Worm (Caenorhabditis elegans) whole organism, L4/young adult: ENCODE measurements around the gene E02H1.5.
A peak's percentile ranks its signal among the peaks of the same experiment; 100 is the strongest.

ENCODE experiments used
- W03F9.2 ChIP-seq: fragments of 150-350 bp; optimal IDR thresholded peaks from 2 replicates; lab custom pipeline; 2014; ENCODE audit warnings: missing biosample characterization, missing genetic modification characterization
- dao-5 ChIP-seq: sonication (generic microtip); optimal IDR thresholded peaks from 2 replicates; lab custom pipeline; 2016; ENCODE audit warnings: missing genotype, missing genetic modification characterization, moderate library complexity, missing compliant biosample characterization
- him-1 ChIP-seq: sonication (generic microtip); optimal IDR thresholded peaks from 2 replicates; lab custom pipeline; 2016; ENCODE audit warnings: missing genotype, missing genetic modification reagents, missing genetic modification characterization, missing compliant biosample characterization

E02H1.5 gene

ce11 chrII:9619402-9619862 lies 24.4 kb downstream of the E02H1.5 start:
- TF ChIP-seq him-1 (tag; lab: Kevin White, UChicago): no peak
- TF ChIP-seq dao-5 (tag; lab: Kevin White, UChicago): no peak
- TF ChIP-seq W03F9.2 (tag; lab: Kevin White, UChicago): no peak

- TF ChIP-seq W03F9.2 (tag; lab: Kevin White, UChicago) (no peak), him-1 (tag; lab: Kevin White, UChicago) (no peak), dao-5 (tag; lab: Kevin White, UChicago) (no peak)
Measured at ce11 chrII:9619995-9620535, 25.0 kb downstream of the E02H1.5 start.

DNA sequence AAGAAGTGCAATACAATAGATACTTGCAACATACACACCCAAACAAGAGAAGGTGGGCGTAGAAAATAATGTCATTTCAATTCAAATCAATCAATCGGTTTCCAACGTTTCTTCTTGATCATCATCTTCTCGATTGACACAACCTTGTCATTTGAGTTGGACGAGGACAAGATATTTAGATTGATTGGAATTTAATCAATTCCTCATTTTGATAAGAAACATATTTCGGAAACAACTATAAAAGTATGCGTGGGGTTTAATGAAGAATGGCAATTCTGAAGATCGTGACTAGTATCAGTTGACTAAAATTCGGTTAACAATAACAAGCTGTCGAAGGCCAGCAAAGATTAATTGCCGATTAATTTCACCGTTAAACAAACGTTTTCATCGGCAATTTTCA lies 25.6 kb downstream of the E02H1.5 start:
- TF ChIP-seq him-1 (tag; lab: Kevin White, UChicago): no peak
- TF ChIP-seq dao-5 (tag; lab: Kevin White, UChicago): no peak
- no peak for TF ChIP-seq W03F9.2 (tag; lab: Kevin White, UChicago)

ce11 chrII:9621121-9621520 lies 26.1 kb downstream of the E02H1.5 start:
- no peak for TF ChIP-seq W03F9.2 (tag; lab: Kevin White, UChicago)
- no peak for TF ChIP-seq him-1 (tag; lab: Kevin White, UChicago)
- TF ChIP-seq dao-5 (tag; lab: Kevin White, UChicago): no peak

DNA sequence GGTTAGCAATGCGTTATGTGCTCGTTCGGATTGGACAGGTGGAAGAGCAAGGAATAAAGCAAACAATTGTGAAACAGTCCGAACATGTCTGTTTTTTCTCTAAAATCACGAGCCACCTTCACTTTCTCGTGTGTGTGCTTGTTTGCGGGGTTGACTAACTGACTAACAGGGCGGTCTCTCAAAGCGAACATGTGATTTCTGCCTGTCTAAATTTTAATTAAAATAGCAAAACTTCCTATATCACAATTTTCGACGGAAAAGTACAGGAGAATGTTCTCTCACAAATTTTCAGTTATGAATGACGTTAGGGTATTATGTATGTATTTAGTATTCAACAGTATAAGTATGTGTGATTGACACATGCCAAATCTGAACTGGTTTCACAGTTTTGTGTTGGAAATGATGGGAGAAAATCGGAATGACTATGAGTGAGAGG lies 26.9 kb downstream of the E02H1.5 start:
- TF ChIP-seq dao-5 (tag; lab: Kevin White, UChicago): no peak
- TF ChIP-seq W03F9.2 (tag; lab: Kevin White, UChicago): peak; percentile 14

ce11 chrII:9624110-9624695 lies 29.2 kb downstream of the E02H1.5 start, which contains the start of the genes dnj-20 and ZK1307.8:
dnj-20 (minus strand) TSS chrII:9624176.
ZK1307.8 (plus strand) TSS chrII:9624613.
- TF ChIP-seq him-1 (tag; lab: Kevin White, UChicago) (no peak), W03F9.2 (tag; lab: Kevin White, UChicago) (peak; percentile 35)

DNA sequence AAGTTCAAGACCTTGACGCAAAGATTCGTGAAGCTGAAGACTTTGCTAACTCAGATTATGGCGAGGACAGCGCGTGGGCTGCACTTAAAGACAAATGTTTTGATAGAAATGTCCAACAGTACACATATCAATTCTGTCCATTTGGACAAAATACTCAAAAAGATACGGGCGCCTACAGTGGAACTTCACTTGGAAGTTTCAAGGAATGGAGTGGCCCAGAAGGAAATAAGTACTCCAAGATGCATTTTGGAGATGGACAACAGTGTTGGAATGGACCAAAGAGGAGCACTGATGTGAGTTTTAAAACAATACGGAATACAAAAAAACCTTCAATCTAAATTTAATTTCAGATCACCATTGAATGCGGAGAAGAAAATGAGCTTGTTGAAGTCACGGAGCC lies 30.9 kb downstream of the E02H1.5 start:
- TF ChIP-seq him-1 (tag; lab: Kevin White, UChicago): no peak
- no peak for TF ChIP-seq W03F9.2 (tag; lab: Kevin White, UChicago)
- no peak for TF ChIP-seq dao-5 (tag; lab: Kevin White, UChicago)

- TF ChIP-seq dao-5 (tag; lab: Kevin White, UChicago): no peak
- TF ChIP-seq him-1 (tag; lab: Kevin White, UChicago): no peak
- no peak for TF ChIP-seq W03F9.2 (tag; lab: Kevin White, UChicago)
Measured at ce11 chrII:9636300-9636699, 41.3 kb downstream of the E02H1.5 start, which contains the start of gene ZK1307.7. ZK1307.7 (plus strand) TSS chrII:9636600.

ce11 chrII:9644438-9644837 lies 49.4 kb downstream of the E02H1.5 start, which contains the start of gene fzr-1:
fzr-1 (minus strand) TSS chrII:9644466.
- TF ChIP-seq him-1 (tag; lab: Kevin White, UChicago) (no peak), W03F9.2 (tag; lab: Kevin White, UChicago) (no peak), dao-5 (tag; lab: Kevin White, UChicago) (no peak)

DNA sequence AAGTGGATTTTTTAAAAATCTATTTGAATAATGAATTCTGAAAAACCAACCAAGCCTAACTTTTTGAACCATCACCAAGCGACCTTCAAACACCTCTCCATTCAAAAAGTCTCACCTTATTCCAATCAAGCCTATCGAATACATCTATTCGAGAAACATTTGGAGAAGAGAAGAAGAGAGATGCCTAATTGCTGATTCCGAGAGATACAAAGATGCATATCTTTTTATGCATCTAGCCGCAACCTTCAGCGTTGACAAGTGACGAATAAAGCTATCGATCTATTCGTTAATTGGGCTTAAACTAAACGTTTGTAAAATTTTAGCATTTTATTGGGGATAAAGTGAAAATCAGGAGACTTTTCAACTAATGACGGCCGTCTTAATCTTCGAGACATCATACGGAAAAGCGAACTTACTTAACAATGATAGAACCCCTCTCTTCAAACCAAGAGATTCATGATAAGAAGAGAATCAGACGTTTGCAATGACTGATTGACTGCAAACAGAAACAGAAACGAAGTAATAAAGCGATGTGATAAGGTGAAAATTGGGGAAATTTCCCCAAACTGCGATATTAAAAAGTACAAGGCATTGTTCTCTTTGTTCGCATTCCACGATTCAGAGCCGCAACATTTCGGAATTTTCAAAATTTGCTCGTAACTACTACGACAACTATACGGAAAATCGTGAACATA lies 50.1 kb downstream of the E02H1.5 start:
- TF ChIP-seq dao-5 (tag; lab: Kevin White, UChicago) (no peak), W03F9.2 (tag; lab: Kevin White, UChicago) (peak; percentile 15)

DNA sequence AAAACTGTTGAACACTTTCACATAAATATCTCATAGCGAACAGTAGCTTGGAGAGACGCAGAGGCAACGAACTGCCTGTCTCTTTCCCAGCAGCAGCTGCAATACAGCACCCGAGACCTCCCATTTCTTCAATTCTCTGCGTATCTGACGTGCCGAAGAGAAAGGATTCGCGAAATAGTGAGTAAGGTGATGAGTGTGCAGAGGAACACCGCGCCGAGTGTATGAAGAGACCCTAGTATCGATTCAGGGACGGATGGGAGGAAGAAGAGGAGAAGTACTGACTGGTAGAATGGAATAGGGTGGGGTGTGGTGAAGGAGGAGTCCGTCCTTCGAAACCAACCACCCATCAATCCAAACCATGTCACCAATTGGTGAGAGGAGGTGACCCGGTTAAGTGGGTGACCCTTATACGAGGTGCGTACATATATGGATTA lies 51.1 kb downstream of the E02H1.5 start:
- no peak for TF ChIP-seq W03F9.2 (tag; lab: Kevin White, UChicago)
- TF ChIP-seq him-1 (tag; lab: Kevin White, UChicago): no peak
- no peak for TF ChIP-seq dao-5 (tag; lab: Kevin White, UChicago)
